Fruit fly (Drosophila melanogaster): ENCODE measurements around the gene wol.

- TF ChIP-seq Snoo (tag; optimal IDR thresholded peaks at IDR 0.05): no peak
- no peak for TF ChIP-seq D1 (tag; optimal IDR thresholded peaks at IDR 0.05)
- TF ChIP-seq Ets98B (GFP tag; IDR thresholded peaks at IDR 0.05): no peak
- no peak for TF ChIP-seq CG34367 (tag; optimal IDR thresholded peaks at IDR 0.05)
- no peak for TF ChIP-seq CG13204 (GFP tag; optimal IDR thresholded peaks at IDR 0.05)
- TF ChIP-seq CG32121 (GFP tag; IDR thresholded peaks at IDR 0.05): no peak
- TF ChIP-seq Pif1A (GFP tag; optimal IDR thresholded peaks at IDR 0.05): no peak
Measured at dm6 chr2L:8333624-8334023, 30.8 kb upstream of the wol start.
